Fruit fly (Drosophila melanogaster): ENCODE results near the gene RhoGAP92B.

Gene RhoGAP92B

DNA sequence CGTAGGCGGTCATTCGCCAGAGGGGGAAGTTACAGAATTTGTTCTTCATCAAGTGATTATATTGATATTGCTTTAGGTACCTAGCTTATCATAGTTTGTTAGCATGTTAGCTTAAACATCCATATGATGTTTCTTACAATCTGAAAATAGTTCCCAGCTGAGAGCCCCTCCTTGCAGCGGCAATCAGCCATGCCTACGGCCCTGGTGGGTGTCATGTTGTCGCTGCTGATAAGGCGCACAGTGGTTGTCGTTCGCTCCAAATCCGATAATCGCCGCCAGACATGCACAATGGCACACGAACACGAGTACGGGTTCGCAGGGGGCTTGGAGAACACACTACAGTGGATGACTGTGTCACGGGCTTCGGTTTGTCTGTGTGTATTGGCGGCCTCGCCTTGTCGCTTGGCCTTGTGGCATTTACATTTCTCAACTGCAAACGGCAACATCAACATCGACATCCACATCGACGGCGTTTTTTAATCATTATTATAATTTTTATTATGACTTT is 1.0 kb downstream of the RhoGAP92B start (continued):
- peak; percentile 62 for TF ChIP-seq CG10979 (tag; optimal IDR thresholded peaks at IDR 0.05)
- TF ChIP-seq CG17186 (GFP tag; optimal IDR thresholded peaks at IDR 0.05) = peak; percentile 49
- TF ChIP-seq z (GFP tag; IDR thresholded peaks at IDR 0.05) = no peak
- TF ChIP-seq BEAF-32 (GFP tag; optimal IDR thresholded peaks at IDR 0.05) = peak; percentile 20
- no peak for TF ChIP-seq Scr (GFP tag; IDR thresholded peaks at IDR 0.05; ENCODE audit: partially characterized antibody)
- peak; percentile 97 for TF ChIP-seq CG12769 (tag; optimal IDR thresholded peaks at IDR 0.05)
- peak; percentile 79 for TF ChIP-seq ems (GFP tag; optimal IDR thresholded peaks at IDR 0.05)
- TF ChIP-seq Camta (GFP tag; optimal IDR thresholded peaks at IDR 0.05) = peak; percentile 66
- TF ChIP-seq ftz-f1 (GFP tag; optimal IDR thresholded peaks at IDR 0.05) = peak; percentile 87
- TF ChIP-seq CG6813 (GFP tag; optimal IDR thresholded peaks at IDR 0.05) = peak; percentile 66
- TF ChIP-seq CG14860 (GFP tag; IDR thresholded peaks at IDR 0.05; ENCODE audit: partially characterized antibody) = no peak
- TF ChIP-seq CG7372 (GFP tag; IDR thresholded peaks at IDR 0.05) = peak; percentile 44; the same call in 1 of the 2 replicates
- no peak for TF ChIP-seq en (GFP tag; optimal IDR thresholded peaks at IDR 0.05)
- peak; percentile 66 for TF ChIP-seq CG9817 (tag; optimal IDR thresholded peaks at IDR 0.05)
- TF ChIP-seq CG10431 (GFP tag; optimal IDR thresholded peaks at IDR 0.05) = no peak
- peak; percentile 37 for TF ChIP-seq Hey (tag; optimal IDR thresholded peaks at IDR 0.05)
- TF ChIP-seq Pdp1 (GFP tag; optimal IDR thresholded peaks at IDR 0.05) = peak; percentile 65 to 74
- peak; percentile 70 for TF ChIP-seq CG1602 (GFP tag; optimal IDR thresholded peaks at IDR 0.05)
- TF ChIP-seq CG2199 (GFP tag; IDR thresholded peaks at IDR 0.05) = peak; percentile 87
- peak; percentile 80 for TF ChIP-seq CG31224 (GFP tag; IDR thresholded peaks at IDR 0.05)
- TF ChIP-seq CG16815 (GFP tag; optimal IDR thresholded peaks at IDR 0.05) = peak; percentile 68
- peak; percentile 68 for TF ChIP-seq CG9727 (GFP tag; optimal IDR thresholded peaks at IDR 0.05)
- TF ChIP-seq unc-4 (GFP tag; IDR thresholded peaks at IDR 0.05; ENCODE audit: partially characterized antibody) = no peak
- TF ChIP-seq dmrt11E (tag; optimal IDR thresholded peaks at IDR 0.05) = peak; percentile 46
- TF ChIP-seq CG13123 (GFP tag; optimal IDR thresholded peaks at IDR 0.05) = peak; percentile 70
- peak; percentile 81 for TF ChIP-seq CG32772 (GFP tag; IDR thresholded peaks at IDR 0.05)
- TF ChIP-seq ase (GFP tag; IDR thresholded peaks at IDR 0.05) = peak; percentile 80
- no peak for TF ChIP-seq CG9797 (GFP tag; optimal IDR thresholded peaks at IDR 0.05)
- TF ChIP-seq fd3F (GFP tag; optimal IDR thresholded peaks at IDR 0.05) = peak; percentile 61
- peak; percentile 58 for TF ChIP-seq abd-A (tag; optimal IDR thresholded peaks at IDR 0.05)
- TF ChIP-seq twi (tag; optimal IDR thresholded peaks at IDR 0.05) = peak; percentile 20
- TF ChIP-seq CG10565 (GFP tag; optimal IDR thresholded peaks at IDR 0.05) = no peak
- no peak for TF ChIP-seq CG3407 (GFP tag; optimal IDR thresholded peaks at IDR 0.05)
- TF ChIP-seq slbo (GFP tag; IDR thresholded peaks at IDR 0.05) = peak; percentile 90
- TF ChIP-seq pho (GFP tag; optimal IDR thresholded peaks at IDR 0.05) = peak; percentile 82
- peak; percentile 61 for TF ChIP-seq tin (GFP tag; optimal IDR thresholded peaks at IDR 0.05)

DNA sequence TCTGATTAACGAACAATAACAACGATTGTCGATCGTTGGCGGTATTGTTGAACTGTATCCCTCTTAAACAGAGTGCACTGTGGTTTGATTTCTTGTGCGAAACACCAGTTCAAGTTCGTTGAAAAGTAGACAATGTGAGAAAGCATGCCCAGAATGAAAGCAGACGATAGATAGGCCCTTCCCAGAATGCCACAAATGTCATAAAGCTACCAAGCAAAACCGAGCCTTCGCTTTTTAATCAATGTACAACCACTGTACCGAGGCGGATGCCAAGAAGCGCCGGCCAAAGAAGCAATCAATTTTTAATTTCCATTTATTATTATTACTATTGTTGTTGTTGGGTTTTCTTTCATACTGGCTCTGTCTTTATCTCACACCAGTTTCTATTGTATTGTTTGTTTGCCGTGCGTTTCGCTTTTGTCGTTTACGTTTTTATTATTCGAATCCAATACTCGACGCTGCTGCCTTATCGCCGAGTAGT is 3.9 kb downstream of the RhoGAP92B start:
- TF ChIP-seq CG16779 (GFP tag; IDR thresholded peaks at IDR 0.05) = peak; percentile 68; the same call in 1 of the 2 replicates
- peak; percentile 68 for TF ChIP-seq CG10462 (GFP tag; optimal IDR thresholded peaks at IDR 0.05)
- TF ChIP-seq tap (tag; optimal IDR thresholded peaks at IDR 0.05) = peak; percentile 74
- TF ChIP-seq Ravus (GFP tag; IDR thresholded peaks at IDR 0.05) = peak; percentile 22; the same call in 1 of the 2 replicates
- peak; percentile 63 for TF ChIP-seq disco-r (GFP tag; optimal IDR thresholded peaks at IDR 0.05)
- TF ChIP-seq emc (GFP tag; optimal IDR thresholded peaks at IDR 0.05) = peak; percentile 34
- peak; percentile 55; the same call in 1 of the 2 replicates for TF ChIP-seq CG10321 (GFP tag; IDR thresholded peaks at IDR 0.05)
- TF ChIP-seq CG17385 (GFP tag; optimal IDR thresholded peaks at IDR 0.05) = peak; percentile 79
- peak; percentile 49 for TF ChIP-seq CG12299 (tag; optimal IDR thresholded peaks at IDR 0.05)
- peak; percentile 40 for TF ChIP-seq CG2202 (tag; optimal IDR thresholded peaks at IDR 0.05)
- peak; percentile 29 to 80 for TF ChIP-seq bsh (GFP tag; optimal IDR thresholded peaks at IDR 0.05)
- TF ChIP-seq Lhr (GFP tag; optimal IDR thresholded peaks at IDR 0.05) = no peak
- TF ChIP-seq wek (GFP tag; optimal IDR thresholded peaks at IDR 0.05) = peak; percentile 26
- no peak for TF ChIP-seq Dll (GFP tag; IDR thresholded peaks at IDR 0.05; ENCODE audit: partially characterized antibody)
- TF ChIP-seq bigmax (GFP tag; optimal IDR thresholded peaks at IDR 0.05) = no peak
- no peak for TF ChIP-seq BEAF-32 (GFP tag; optimal IDR thresholded peaks at IDR 0.05)

All from whole organism, embryonic.